Worm (Caenorhabditis elegans) whole organism, L4/young adult: ENCODE results near the gene rei-2.

Source experiments
- dao-5 ChIP-seq: sonication (generic microtip); optimal IDR thresholded peaks from 2 replicates; lab custom pipeline; 2016; ENCODE audit warnings: missing genotype, missing genetic modification characterization, moderate library complexity, missing compliant biosample characterization
- him-1 ChIP-seq: sonication (generic microtip); optimal IDR thresholded peaks from 2 replicates; lab custom pipeline; 2016; ENCODE audit warnings: missing genotype, missing genetic modification reagents, missing genetic modification characterization, missing compliant biosample characterization

DNA sequence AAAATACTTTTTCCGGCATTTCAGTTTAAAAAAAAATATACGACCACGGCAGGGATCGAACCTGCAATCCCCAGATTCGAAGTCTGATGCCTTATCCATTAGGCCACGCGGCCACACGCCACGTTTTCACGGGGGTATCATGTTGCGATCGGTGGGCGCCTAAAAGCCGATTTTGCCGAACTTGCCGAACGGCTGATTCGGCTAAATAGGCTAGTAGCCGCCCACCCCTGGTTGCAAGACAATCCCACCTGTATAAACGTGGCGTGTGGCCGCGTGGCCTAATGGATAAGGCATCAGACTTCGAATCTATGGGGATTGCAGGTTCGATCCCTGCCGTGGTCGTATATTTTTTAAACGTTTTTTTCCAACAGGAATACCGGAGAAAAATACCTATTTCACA, 1.2 kb upstream of the rei-2 start:
- TF ChIP-seq him-1 (no peak), dao-5 (tag; lab: Kevin White, UChicago) (no peak)
